Worm (Caenorhabditis elegans): Measurements from ENCODE around the gene C10G8.4.

DNA sequence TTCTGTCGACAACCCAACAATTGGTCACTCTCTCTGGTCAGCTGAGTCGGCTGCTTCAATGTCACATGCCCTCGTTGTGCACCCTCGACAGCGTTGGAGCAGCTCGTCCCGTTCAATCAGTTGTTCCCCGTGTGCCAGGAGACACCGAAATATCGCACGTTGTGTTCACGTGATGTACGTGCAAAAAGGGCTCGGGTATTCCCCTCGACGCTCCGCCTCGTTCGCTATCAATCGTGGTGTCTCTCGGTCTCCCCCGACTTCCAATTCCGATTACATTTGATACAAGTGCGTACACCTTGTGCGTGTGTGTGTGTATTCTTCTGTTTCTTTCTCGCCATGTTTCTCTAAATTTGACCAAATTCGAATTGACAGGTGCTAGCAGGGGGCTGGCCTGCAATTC is 40.2 kb upstream of the C10G8.4 start:
- TF ChIP-seq sptf-1 (tag; optimal IDR thresholded peaks at IDR 0.05) (no peak), unc-62 (GFP tag; optimal IDR thresholded peaks at IDR 0.05) (no peak), tlp-1 (tag; optimal IDR thresholded peaks at IDR 0.05) (no peak), nhr-77 (tag; optimal IDR thresholded peaks at IDR 0.05) (peak; percentile 27), elt-2 (tag; optimal IDR thresholded peaks at IDR 0.05) (peak; percentile 92), rnt-1 (tag; optimal IDR thresholded peaks at IDR 0.05) (peak; percentile 77)

Data from whole organism, L1 larva.